Worm (Caenorhabditis elegans) whole organism, mixed stage, embryonic: ENCODE measurements around the gene F36D3.14.

Experiments used
- blmp-1 ChIP-seq: fragments of 150-350 bp; optimal IDR thresholded peaks from 2 replicates; lab custom pipeline; 2014; ENCODE audit warnings: missing biosample characterization, missing genetic modification characterization
- ces-1 ChIP-seq: fragments of 150-350 bp; optimal IDR thresholded peaks from 2 replicates; lab custom pipeline; 2014; ENCODE audit warnings: missing biosample characterization, missing genetic modification reagents, missing genetic modification characterization
- drap-1 ChIP-seq: fragments of 200-800 bp; sonication (Bioruptor generic); optimal IDR thresholded peaks from 3 replicates; lab custom pipeline; 2018; ENCODE audit warnings: mild to moderate bottlenecking, missing genetic modification characterization, missing compliant biosample characterization
- elt-1 ChIP-seq: sonication (generic microtip); optimal IDR thresholded peaks from 2 replicates; lab custom pipeline; 2017; ENCODE audit warnings: missing genetic modification characterization, mild to moderate bottlenecking, missing compliant biosample characterization, antibody characterized with exemption, moderate library complexity, borderline replicate concordance; ENCODE audit not compliant: insufficient read depth
- lin-13 ChIP-seq: fragments of 150-350 bp; optimal IDR thresholded peaks from 2 replicates; lab custom pipeline; 2014; ENCODE audit warnings: missing biosample characterization, missing genetic modification characterization
- lsy-2 ChIP-seq: fragments of 150-350 bp; optimal IDR thresholded peaks from 2 replicates; lab custom pipeline; 2014; ENCODE audit warnings: missing biosample characterization, missing genetic modification characterization
- mls-2 ChIP-seq: sonication (generic microtip); optimal IDR thresholded peaks from 2 replicates; lab custom pipeline; 2016; ENCODE audit warnings: mild to moderate bottlenecking, missing genetic modification characterization, moderate library complexity, missing compliant biosample characterization
- nhr-12 ChIP-seq: fragments of 150-350 bp; optimal IDR thresholded peaks from 2 replicates; lab custom pipeline; 2014; ENCODE audit warnings: missing biosample characterization, missing genetic modification characterization
- nhr-237 ChIP-seq: fragments of 150-350 bp; optimal IDR thresholded peaks from 2 replicates; lab custom pipeline; 2014; ENCODE audit warnings: missing biosample characterization, missing genetic modification characterization
- nhr-28 ChIP-seq: fragments of 150-350 bp; optimal IDR thresholded peaks from 2 replicates; lab custom pipeline; 2014; ENCODE audit warnings: missing biosample characterization, missing genetic modification characterization
- pha-4 ChIP-seq: fragments of 150-350 bp; optimal IDR thresholded peaks from 2 replicates; lab custom pipeline; 2018; ENCODE audit warnings: missing biosample characterization, missing genetic modification reagents, missing genetic modification characterization
- unc-39 ChIP-seq: fragments of 150-350 bp; optimal IDR thresholded peaks from 2 replicates; lab custom pipeline; 2014; ENCODE audit warnings: missing biosample characterization, missing genetic modification characterization
- unc-62 ChIP-seq: fragments of 150-350 bp; optimal IDR thresholded peaks from 2 replicates; lab custom pipeline; 2014; ENCODE audit warnings: missing biosample characterization, missing genetic modification reagents, missing genetic modification characterization
- ztf-11 ChIP-seq: fragments of 150-350 bp; optimal IDR thresholded peaks from 2 replicates; lab custom pipeline; 2014; ENCODE audit warnings: missing biosample characterization, missing genetic modification characterization

DNA sequence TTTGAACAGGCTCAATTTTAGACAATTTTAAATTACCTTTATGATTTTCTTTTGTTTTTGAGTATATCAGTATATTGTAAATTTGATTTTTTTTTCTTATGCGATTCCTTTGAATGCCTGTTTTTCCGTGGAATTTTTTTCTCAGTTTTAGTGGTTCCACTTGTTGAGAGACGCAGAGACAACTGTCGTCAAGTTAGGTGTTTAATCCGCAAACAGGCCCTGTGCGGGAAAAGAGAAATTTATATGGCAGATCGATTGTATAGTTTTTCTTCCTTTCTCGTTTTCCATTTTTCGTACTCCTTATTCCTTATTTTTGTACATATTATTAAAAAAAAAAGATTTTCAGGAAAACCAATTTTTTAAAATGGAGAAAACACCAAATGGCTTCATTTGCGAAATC lies 4.1 kb downstream of the F36D3.14 start, which contains the start of gene F36D3.1:
- TF ChIP-seq pha-4 (tag; lab: Kevin White, UChicago) (peak; percentile 34), lsy-2 (tag; lab: Kevin White, UChicago) (peak; percentile 45), nhr-237 (tag; lab: Kevin White, UChicago) (no peak), unc-62 (GFP tag; lab: Kevin White, UChicago) (no peak), lin-13 (tag; lab: Kevin White, UChicago) (no peak), nhr-28 (tag; lab: Kevin White, UChicago) (no peak), drap-1 (GFP tag; lab: Kevin White, UChicago) (no peak), nhr-12 (tag; lab: Kevin White, UChicago) (no peak), elt-1 (tag; lab: Kevin White, UChicago) (no peak), ztf-11 (no peak), mls-2 (tag; lab: Kevin White, UChicago) (no peak), unc-39 (tag; lab: Kevin White, UChicago) (no peak), blmp-1 (tag; lab: Kevin White, UChicago) (no peak), ces-1 (GFP tag; lab: Kevin White, UChicago) (peak; percentile 20)
